Worm (Caenorhabditis elegans): ENCODE data around the gene nep-15.

DNA sequence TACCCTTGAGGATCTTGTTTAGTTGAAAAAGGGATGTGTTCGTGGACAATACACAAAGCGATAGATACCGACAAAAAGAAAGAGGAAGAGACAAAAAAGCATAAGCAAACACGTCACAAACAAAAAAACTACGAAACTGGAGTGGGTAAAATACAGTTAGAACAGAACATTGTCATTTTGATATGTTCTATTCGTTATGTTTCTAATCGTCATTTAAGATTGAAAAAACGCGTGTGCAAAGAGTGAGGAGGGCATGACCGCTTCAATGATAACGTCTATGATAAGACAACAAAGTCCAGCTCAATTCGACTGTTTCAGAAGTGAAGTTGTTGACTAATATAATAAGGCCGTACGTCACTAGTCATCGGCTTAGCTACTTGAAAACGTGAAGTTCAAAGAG, 16.7 kb upstream of the nep-15 start:
- TF ChIP-seq pat-9 (tag; optimal IDR thresholded peaks at IDR 0.05) (no peak), zip-5 (tag; optimal IDR thresholded peaks at IDR 0.05) (no peak), ceh-24 (tag; optimal IDR thresholded peaks at IDR 0.05) (no peak), fkh-10 (GFP tag; optimal IDR thresholded peaks at IDR 0.05) (no peak), nhr-232 (tag; optimal IDR thresholded peaks at IDR 0.05) (no peak), ahr-1 (tag; optimal IDR thresholded peaks at IDR 0.05) (no peak), Y22D7AL.16 (tag; optimal IDR thresholded peaks at IDR 0.05) (no peak), madf-2 (tag; optimal IDR thresholded peaks at IDR 0.05) (no peak), hlh-8 (tag; optimal IDR thresholded peaks at IDR 0.05) (no peak)

Measured in whole organism, late embryonic.